Fruit fly (Drosophila melanogaster): ENCODE measurements around the gene Vps16B.

Gene Vps16B

dm6 chr3R:29771645-29772089 is 44.6 kb downstream of the Vps16B start (continued):
- peak; percentile 76 for TF ChIP-seq kni (GFP tag; optimal IDR thresholded peaks at IDR 0.05)
- TF ChIP-seq tll (GFP tag; optimal IDR thresholded peaks at IDR 0.05), result no peak
- no peak for TF ChIP-seq CG11560 (tag; IDR thresholded peaks at IDR 0.05)
- 0 out of 2 replicates have a peak, but pooled peaks have one; percentile 12 for TF ChIP-seq sim (GFP tag; IDR thresholded peaks at IDR 0.05)
- TF ChIP-seq otp (GFP tag; IDR thresholded peaks at IDR 0.05), result peak; percentile 9; the same call in 1 of the 3 replicates
- peak; percentile 82; the same call in 1 of the 2 replicates for TF ChIP-seq Bgb (GFP tag; IDR thresholded peaks at IDR 0.05; ENCODE audit: partially characterized antibody)
- no peak for TF ChIP-seq toy (GFP tag; IDR thresholded peaks at IDR 0.05)
- TF ChIP-seq Trl (optimal IDR thresholded peaks at IDR 0.05), result peak in 1 of 2 experiments; percentile 96
- no peak for TF ChIP-seq Trl (GFP tag; optimal IDR thresholded peaks at IDR 0.05)
- TF ChIP-seq CG18011 (GFP tag; optimal IDR thresholded peaks at IDR 0.05), result no peak
- no peak for TF ChIP-seq Dfd (GFP tag; optimal IDR thresholded peaks at IDR 0.05)
- peak; percentile 92 for TF ChIP-seq abd-A (tag; optimal IDR thresholded peaks at IDR 0.05)
- peak; percentile 13 for TF ChIP-seq HmgZ (tag; optimal IDR thresholded peaks at IDR 0.05)
- TF ChIP-seq CG9876 (GFP tag; optimal IDR thresholded peaks at IDR 0.05), result no peak
- TF ChIP-seq Blimp-1 (GFP tag; optimal IDR thresholded peaks at IDR 0.05), result no peak
- TF ChIP-seq CG11247 (GFP tag; IDR thresholded peaks at IDR 0.05), result no peak
- TF ChIP-seq Vsx1 (GFP tag; optimal IDR thresholded peaks at IDR 0.05), result no peak
- TF ChIP-seq her (GFP tag; optimal IDR thresholded peaks at IDR 0.05), result peak; percentile 46
- TF ChIP-seq rib (GFP tag; IDR thresholded peaks at IDR 0.05), result 0 out of 2 replicates have a peak, but pooled peaks have one; percentile 33
- TF ChIP-seq dmrt99B (tag; optimal IDR thresholded peaks at IDR 0.05), result no peak
- TF ChIP-seq CG15269 (tag; optimal IDR thresholded peaks at IDR 0.05), result peak; percentile 24
- peak; percentile 59 for TF ChIP-seq HLHmδ (GFP tag; optimal IDR thresholded peaks at IDR 0.05)
- TF ChIP-seq CG15479 (GFP tag; optimal IDR thresholded peaks at IDR 0.05), result peak; percentile 65
- TF ChIP-seq so (GFP tag; IDR thresholded peaks at IDR 0.05), result peak; percentile 51; the same call in 1 of the 3 replicates
- TF ChIP-seq zen2 (GFP tag; IDR thresholded peaks at IDR 0.05; ENCODE audit: partially characterized antibody), result peak; percentile 91; the same call in 2 of the 3 replicates
- peak; percentile 53 for TF ChIP-seq CG6813 (GFP tag; optimal IDR thresholded peaks at IDR 0.05)
- 0 out of 2 replicates have a peak, but pooled peaks have one; percentile 13 for TF ChIP-seq CG2129 (GFP tag; IDR thresholded peaks at IDR 0.05; ENCODE audit: partially characterized antibody)
- TF ChIP-seq Opbp (GFP tag; IDR thresholded peaks at IDR 0.05; ENCODE audit: partially characterized antibody), result 0 out of 3 replicates have a peak, but pooled peaks have one; percentile 13
- peak; percentile 27; the same call in 1 of the 2 replicates for TF ChIP-seq CG4360 (GFP tag; IDR thresholded peaks at IDR 0.05)
- no peak for TF ChIP-seq exex (tag; optimal IDR thresholded peaks at IDR 0.05)
- no peak for TF ChIP-seq CG17186 (GFP tag; optimal IDR thresholded peaks at IDR 0.05)
- no peak for TF ChIP-seq hb (GFP tag; IDR thresholded peaks at IDR 0.05; ENCODE audit: partially characterized antibody)
- TF ChIP-seq lbe (GFP tag; optimal IDR thresholded peaks at IDR 0.05), result peak; percentile 15
- peak; percentile 57 for TF ChIP-seq Dp (GFP tag; optimal IDR thresholded peaks at IDR 0.05)
- peak; percentile 6; the same call in 2 of the 3 replicates for TF ChIP-seq CG6791 (GFP tag; IDR thresholded peaks at IDR 0.05; ENCODE audit: partially characterized antibody)
- no peak for TF ChIP-seq CG17385 (GFP tag; optimal IDR thresholded peaks at IDR 0.05)
- TF ChIP-seq insv (GFP tag; optimal IDR thresholded peaks at IDR 0.05), result peak in 1 of 2 experiments; percentile 65
- TF ChIP-seq CG13894 (tag; optimal IDR thresholded peaks at IDR 0.05), result peak; percentile 69
- TF ChIP-seq ems (GFP tag; optimal IDR thresholded peaks at IDR 0.05), result no peak
- TF ChIP-seq ken (GFP tag; IDR thresholded peaks at IDR 0.05), result peak; percentile 23; the same call in 1 of the 3 replicates
- TF ChIP-seq gce (GFP tag; IDR thresholded peaks at IDR 0.05), result 0 out of 3 replicates have a peak, but pooled peaks have one; percentile 38
- peak; percentile 16 for TF ChIP-seq salm (tag; optimal IDR thresholded peaks at IDR 0.05)
- no peak for TF ChIP-seq bigmax (GFP tag; optimal IDR thresholded peaks at IDR 0.05)
- TF ChIP-seq Atf3 (GFP tag; optimal IDR thresholded peaks at IDR 0.05), result peak; percentile 11
- TF ChIP-seq h (optimal IDR thresholded peaks at IDR 0.05), result no peak
- peak; percentile 89 for TF ChIP-seq kah (GFP tag; optimal IDR thresholded peaks at IDR 0.05)
- peak; percentile 48 for TF ChIP-seq Hmr (GFP tag; optimal IDR thresholded peaks at IDR 0.05)
- TF ChIP-seq dysf (GFP tag; IDR thresholded peaks at IDR 0.05), result no peak
- TF ChIP-seq BtbVII (GFP tag; optimal IDR thresholded peaks at IDR 0.05), result peak; percentile 6

Data from whole organism, embryonic.